Fruit fly (Drosophila melanogaster): ENCODE measurements around the gene CG31199.

- TF ChIP-seq Dll (optimal IDR thresholded peaks at IDR 0.05) (no peak), pan (optimal IDR thresholded peaks at IDR 0.05) (no peak), psq (optimal IDR thresholded peaks at IDR 0.05) (no peak), CG8478 (optimal IDR thresholded peaks at IDR 0.05) (no peak)
Observed at dm6 chr3R:20765302-20766155, 21.9 kb upstream of the CG31199 start.

All from whole organism.